Fruit fly (Drosophila melanogaster) whole organism, prepupa: Measurements from ENCODE around the gene brat.

Source experiments
- CG10669 ChIP-seq: fragments of 200-800 bp; sonication (Bioruptor generic); optimal IDR thresholded peaks from 3 replicates; lab custom pipeline; 2018; ENCODE audit warnings: missing biosample characterization, mild to moderate bottlenecking, missing genetic modification characterization, moderate library complexity
- CG11294 ChIP-seq: fragments of 200-800 bp; sonication (Bioruptor generic); IDR thresholded peaks from 2 replicates; pipeline ENCODE4 v1.3.6; 2022; ENCODE audit warnings: missing biosample characterization, missing genetic modification characterization
- CG11762 ChIP-seq: fragments of 200-800 bp; sonication (Bioruptor generic); optimal IDR thresholded peaks from 3 replicates; lab custom pipeline; 2016; ENCODE audit warnings: missing biosample characterization, missing genetic modification characterization; ENCODE audit not compliant: insufficient read depth
- CG11902 ChIP-seq: fragments of 200-800 bp; sonication (Bioruptor generic); optimal IDR thresholded peaks from 3 replicates; lab custom pipeline; 2016; ENCODE audit warnings: missing biosample characterization, missing genetic modification characterization
- CG1621 ChIP-seq: fragments of 200-800 bp; sonication (Bioruptor generic); optimal IDR thresholded peaks from 3 replicates; lab custom pipeline; 2018; ENCODE audit warnings: missing biosample characterization, mild to moderate bottlenecking, missing genetic modification characterization
- CG16779 ChIP-seq: fragments of 200-800 bp; sonication (Bioruptor generic); optimal IDR thresholded peaks from 3 replicates; lab custom pipeline; 2017; ENCODE audit warnings: missing biosample characterization, mild to moderate bottlenecking, missing genetic modification characterization
- CG3032 ChIP-seq: fragments of 200-800 bp; optimal IDR thresholded peaks from 2 replicates; lab custom pipeline; 2019; ENCODE audit warnings: missing biosample characterization, mild to moderate bottlenecking, missing genetic modification characterization, moderate library complexity
- CG31627 ChIP-seq: fragments of 200-800 bp; sonication (Bioruptor generic); optimal IDR thresholded peaks from 3 replicates; lab custom pipeline; 2016; ENCODE audit warnings: missing biosample characterization, missing genetic modification characterization
- CG32006 ChIP-seq: fragments of 200-800 bp; sonication (Bioruptor generic); optimal IDR thresholded peaks from 3 replicates; lab custom pipeline; 2017; ENCODE audit warnings: missing biosample characterization, mild to moderate bottlenecking, missing genetic modification characterization
- CG34406 ChIP-seq: fragments of 200-800 bp; sonication (Bioruptor generic); optimal IDR thresholded peaks from 3 replicates; lab custom pipeline; 2016; ENCODE audit warnings: missing biosample characterization, missing genetic modification characterization
- CG3919 ChIP-seq: fragments of 200-800 bp; sonication (Bioruptor generic); optimal IDR thresholded peaks from 3 replicates; lab custom pipeline; 2016; ENCODE audit warnings: missing biosample characterization, missing genetic modification characterization
- CG4318 ChIP-seq: fragments of 200-800 bp; sonication (Bioruptor generic); optimal IDR thresholded peaks from 3 replicates; lab custom pipeline; 2017; ENCODE audit warnings: missing biosample characterization, mild to moderate bottlenecking, missing genetic modification characterization
- CG6276 ChIP-seq: fragments of 200-800 bp; sonication (Bioruptor generic); optimal IDR thresholded peaks from 2 replicates; lab custom pipeline; 2017; ENCODE audit warnings: missing biosample characterization, mild to moderate bottlenecking, missing genetic modification characterization
- CG6792 ChIP-seq: fragments of 200-800 bp; sonication (Bioruptor generic); optimal IDR thresholded peaks from 3 replicates; lab custom pipeline; 2016; ENCODE audit warnings: missing biosample characterization, missing genetic modification characterization
- CG6808 ChIP-seq: fragments of 200-800 bp; sonication (Bioruptor generic); optimal IDR thresholded peaks from 3 replicates; lab custom pipeline; 2017; ENCODE audit warnings: missing biosample characterization, missing genetic modification characterization, mild to moderate bottlenecking, moderate library complexity, missing genetic modification reagents
- CG6854 ChIP-seq: fragments of 200-800 bp; sonication (Bioruptor generic); optimal IDR thresholded peaks from 2 replicates; lab custom pipeline; 2017; ENCODE audit warnings: missing biosample characterization, mild to moderate bottlenecking, missing genetic modification characterization
- CG7368 ChIP-seq: fragments of 200-800 bp; sonication (Bioruptor generic); optimal IDR thresholded peaks from 3 replicates; lab custom pipeline; 2016; ENCODE audit warnings: missing biosample characterization, missing genetic modification characterization
- CG8119 ChIP-seq: fragments of 200-800 bp; sonication (Bioruptor generic); IDR thresholded peaks from 3 replicates; pipeline ENCODE4 v1.3.6; 2022; ENCODE audit warnings: missing biosample characterization, missing genetic modification characterization
- CG8319 ChIP-seq: fragments of 200-800 bp; sonication (Bioruptor generic); optimal IDR thresholded peaks from 3 replicates; lab custom pipeline; 2016; ENCODE audit warnings: missing biosample characterization, missing genetic modification characterization
- CG8632 ChIP-seq: fragments of 200-800 bp; sonication (Bioruptor generic); optimal IDR thresholded peaks from 3 replicates; lab custom pipeline; 2016; ENCODE audit warnings: missing biosample characterization, missing genetic modification characterization
- CG9139 ChIP-seq: fragments of 200-800 bp; sonication (Bioruptor generic); optimal IDR thresholded peaks from 3 replicates; lab custom pipeline; 2017; ENCODE audit warnings: missing biosample characterization, mild to moderate bottlenecking, missing genetic modification characterization
- Eip75B ChIP-seq: fragments of 200-800 bp; sonication (Bioruptor generic); optimal IDR thresholded peaks from 3 replicates; lab custom pipeline; 2016; ENCODE audit warnings: missing biosample characterization, missing genetic modification characterization
- Eip93F ChIP-seq: fragments of 200-800 bp; sonication (Bioruptor generic); optimal IDR thresholded peaks from 2 replicates; lab custom pipeline; 2016; ENCODE audit warnings: missing biosample characterization, mild to moderate bottlenecking, missing genetic modification characterization
- Ets21C ChIP-seq: fragments of 200-800 bp; sonication (Bioruptor generic); optimal IDR thresholded peaks from 3 replicates; lab custom pipeline; 2016; ENCODE audit warnings: missing biosample characterization, missing genetic modification characterization
- Ets96B ChIP-seq: fragments of 200-800 bp; optimal IDR thresholded peaks from 2 replicates; lab custom pipeline; 2019; ENCODE audit warnings: missing biosample characterization, mild to moderate bottlenecking, missing genetic modification characterization, moderate library complexity
- Gug ChIP-seq: fragments of 200-800 bp; sonication (Bioruptor generic); IDR thresholded peaks from 2 replicates; pipeline ENCODE4 v1.3.6; 2022; ENCODE audit warnings: missing biosample characterization, missing genetic modification characterization
- Hr38 ChIP-seq: sonication (Bioruptor generic); optimal IDR thresholded peaks from 2 replicates; lab custom pipeline; 2016; ENCODE audit warnings: missing biosample characterization, missing genetic modification characterization
- Hr39 ChIP-seq: fragments of 200-800 bp; sonication (Bioruptor generic); optimal IDR thresholded peaks from 2 replicates; lab custom pipeline; 2016; ENCODE audit warnings: missing biosample characterization, missing genetic modification characterization
- Hr4 ChIP-seq: fragments of 200-800 bp; sonication (Bioruptor generic); optimal IDR thresholded peaks from 3 replicates; lab custom pipeline; 2016; ENCODE audit warnings: missing biosample characterization, missing genetic modification characterization
- Lpt ChIP-seq: fragments of 200-800 bp; sonication (Bioruptor generic); optimal IDR thresholded peaks from 3 replicates; lab custom pipeline; 2016; ENCODE audit warnings: missing biosample characterization, missing genetic modification characterization
- Met ChIP-seq: fragments of 200-800 bp; sonication (Bioruptor generic); optimal IDR thresholded peaks from 3 replicates; lab custom pipeline; 2016; ENCODE audit warnings: missing biosample characterization, missing genetic modification characterization
- Sox102F ChIP-seq: fragments of 200-800 bp; sonication (Bioruptor generic); optimal IDR thresholded peaks from 2 replicates; lab custom pipeline; 2016; ENCODE audit warnings: missing biosample characterization, mild to moderate bottlenecking, missing genetic modification characterization
- Sox14 ChIP-seq: fragments of 200-800 bp; sonication (Bioruptor generic); optimal IDR thresholded peaks from 3 replicates; lab custom pipeline; 2016; ENCODE audit warnings: missing biosample characterization, missing genetic modification characterization
- achi ChIP-seq: fragments of 200-800 bp; sonication (Bioruptor generic); optimal IDR thresholded peaks from 3 replicates; lab custom pipeline; 2016; ENCODE audit warnings: missing biosample characterization, missing genetic modification characterization
- acj6 ChIP-seq: fragments of 200-800 bp; sonication (Bioruptor generic); optimal IDR thresholded peaks from 3 replicates; lab custom pipeline; 2016; ENCODE audit warnings: missing biosample characterization, missing genetic modification characterization
- cyc ChIP-seq: fragments of 200-800 bp; sonication (Bioruptor generic); optimal IDR thresholded peaks from 3 replicates; lab custom pipeline; 2016; ENCODE audit warnings: missing biosample characterization, missing genetic modification characterization
- dac ChIP-seq: fragments of 200-800 bp; sonication (Bioruptor generic); optimal IDR thresholded peaks from 2 replicates; lab custom pipeline; 2017; ENCODE audit warnings: missing biosample characterization, mild to moderate bottlenecking, missing genetic modification characterization
- dsx ChIP-seq: fragments of 200-800 bp; optimal IDR thresholded peaks from 3 replicates; lab custom pipeline; 2019; ENCODE audit warnings: missing biosample characterization, mild to moderate bottlenecking, missing genetic modification characterization, moderate library complexity; ENCODE audit not compliant: poor library complexity, severe bottlenecking
- eg ChIP-seq: fragments of 200-800 bp; sonication (Bioruptor generic); IDR thresholded peaks from 3 replicates; pipeline ENCODE4 v1.3.6; 2022; ENCODE audit warnings: missing biosample characterization, missing genetic modification characterization
- fd59A ChIP-seq: fragments of 200-800 bp; sonication (Bioruptor generic); optimal IDR thresholded peaks from 2 replicates; lab custom pipeline; 2017; ENCODE audit warnings: missing biosample characterization, mild to moderate bottlenecking, missing genetic modification characterization, missing genetic modification reagents
- fd85E ChIP-seq: fragments of 200-800 bp; sonication (Bioruptor generic); optimal IDR thresholded peaks from 3 replicates; lab custom pipeline; 2016; ENCODE audit warnings: missing biosample characterization, missing genetic modification characterization
- fkh ChIP-seq: fragments of 200-800 bp; sonication (Bioruptor generic); optimal IDR thresholded peaks from 3 replicates; lab custom pipeline; 2017; ENCODE audit warnings: missing biosample characterization, mild to moderate bottlenecking, missing genetic modification characterization, moderate library complexity
- lz ChIP-seq: fragments of 200-800 bp; sonication (Bioruptor generic); optimal IDR thresholded peaks from 3 replicates; lab custom pipeline; 2016; ENCODE audit warnings: missing biosample characterization, missing genetic modification characterization
- net ChIP-seq: fragments of 200-800 bp; sonication (Bioruptor generic); optimal IDR thresholded peaks from 3 replicates; lab custom pipeline; 2016; ENCODE audit warnings: missing biosample characterization, missing genetic modification characterization
- pdm3 ChIP-seq: fragments of 200-800 bp; sonication (Bioruptor generic); optimal IDR thresholded peaks from 3 replicates; lab custom pipeline; 2016; ENCODE audit warnings: missing biosample characterization, missing genetic modification characterization
- salr ChIP-seq, 2 experiments: fragments of 200-800 bp; sonication (Bioruptor generic); optimal IDR thresholded peaks; 3 replicates each; lab custom pipeline; 2016 to 2018; ENCODE audit warnings: missing biosample characterization in 2 of 2, missing genetic modification characterization in 2 of 2, mild to moderate bottlenecking in 1 of 2
- spab ChIP-seq: fragments of 200-800 bp; sonication (Bioruptor generic); optimal IDR thresholded peaks from 2 replicates; lab custom pipeline; 2017; ENCODE audit warnings: missing biosample characterization, mild to moderate bottlenecking, missing genetic modification characterization, missing genetic modification reagents
- ss ChIP-seq, 2 experiments: fragments of 200-800 bp; sonication (Bioruptor generic); optimal IDR thresholded peaks; 2 replicates in 1 of 2; 3 replicates in 1 of 2; lab custom pipeline; 2017 to 2018; ENCODE audit warnings: mild to moderate bottlenecking in 2 of 2, missing biosample characterization in 2 of 2, missing genetic modification characterization in 2 of 2, moderate library complexity in 1 of 2
- svp ChIP-seq: fragments of 200-800 bp; sonication (Bioruptor generic); peaks from one replicate; lab custom pipeline; 2016; ENCODE audit warnings: missing biosample characterization, missing genetic modification characterization
- vri ChIP-seq: fragments of 200-800 bp; sonication (Bioruptor generic); optimal IDR thresholded peaks from 3 replicates; lab custom pipeline; 2016; ENCODE audit warnings: missing biosample characterization, mild to moderate bottlenecking, missing genetic modification characterization

The brat gene

dm6 chr2L:19133465-19134365, at the start of gene brat:
Gene brat (plus strand): TSS chr2L:19133816.
- TF ChIP-seq Ets96B (tag; lab: Kevin White, UChicago) (peak; percentile 29), CG11902 (GFP tag; lab: Kevin White, UChicago) (no peak), CG8119 (GFP tag; lab: Robert Waterston, UW) (no peak), Ets21C (peak; percentile 61), CG6792 (GFP tag; lab: Kevin White, UChicago) (no peak), CG16779 (tag; lab: Kevin White, UChicago) (no peak), CG6808 (no peak), eg (no peak), net (GFP tag; lab: Kevin White, UChicago) (no peak), CG34406 (GFP tag; lab: Kevin White, UChicago) (peak; percentile 18), CG9139 (GFP tag; lab: Kevin White, UChicago) (no peak), Eip75B (no peak), achi (peak; percentile 38), CG10669 (no peak), CG1621 (tag; lab: Kevin White, UChicago) (no peak), salr (GFP tag; optimal IDR thresholded peaks at IDR 0.05; lab: Kevin White, UChicago) (no peak), CG7368 (GFP tag; lab: Kevin White, UChicago) (no peak), CG32006 (GFP tag; lab: Kevin White, UChicago) (peak; percentile 30), acj6 (GFP tag; lab: Kevin White, UChicago) (peak; percentile 47), CG31627 (GFP tag; lab: Kevin White, UChicago) (peak; percentile 62), fkh (peak; percentile 85), Gug (GFP tag; lab: Robert Waterston, UW) (no peak), pdm3 (GFP tag; lab: Kevin White, UChicago) (peak; percentile 54), fd59A (GFP tag; lab: Kevin White, UChicago) (no peak), lz (peak; percentile 74), Lpt (no peak), CG11294 (GFP tag; lab: Robert Waterston, UW) (no peak), spab (no peak), CG6854 (no peak), Hr4 (GFP tag; lab: Kevin White, UChicago) (peak; percentile 57), fd85E (GFP tag; lab: Kevin White, UChicago) (no peak), CG6276 (no peak), Hr38 (no peak), svp (no peak), Hr39 (GFP tag; lab: Kevin White, UChicago) (peak; percentile 60), CG8319 (GFP tag; lab: Kevin White, UChicago) (peak; percentile 28), CG8632 (no peak), Sox14 (GFP tag; lab: Kevin White, UChicago) (peak; percentile 64), dac (GFP tag; lab: Kevin White, UChicago) (no peak), CG3919 (GFP tag; lab: Kevin White, UChicago) (peak; percentile 39), vri (GFP tag; lab: Kevin White, UChicago) (no peak), Eip93F (GFP tag; lab: Kevin White, UChicago) (no peak), cyc (peak; percentile 56), CG4318 (GFP tag; lab: Kevin White, UChicago) (no peak), ss (GFP tag; optimal IDR thresholded peaks at IDR 0.05; lab: Kevin White, UChicago) (peak in 1 of 2 experiments; percentile 21), Sox102F (GFP tag; lab: Kevin White, UChicago) (peak; percentile 36), Met (peak; percentile 58), CG3032 (peak; percentile 50), dsx (GFP tag; lab: Kevin White, UChicago) (no peak), CG11762 (GFP tag; lab: Kevin White, UChicago) (no peak)
